Worm (Caenorhabditis elegans): ENCODE results near the gene H12D21.5.

The H12D21.5 gene

DNA sequence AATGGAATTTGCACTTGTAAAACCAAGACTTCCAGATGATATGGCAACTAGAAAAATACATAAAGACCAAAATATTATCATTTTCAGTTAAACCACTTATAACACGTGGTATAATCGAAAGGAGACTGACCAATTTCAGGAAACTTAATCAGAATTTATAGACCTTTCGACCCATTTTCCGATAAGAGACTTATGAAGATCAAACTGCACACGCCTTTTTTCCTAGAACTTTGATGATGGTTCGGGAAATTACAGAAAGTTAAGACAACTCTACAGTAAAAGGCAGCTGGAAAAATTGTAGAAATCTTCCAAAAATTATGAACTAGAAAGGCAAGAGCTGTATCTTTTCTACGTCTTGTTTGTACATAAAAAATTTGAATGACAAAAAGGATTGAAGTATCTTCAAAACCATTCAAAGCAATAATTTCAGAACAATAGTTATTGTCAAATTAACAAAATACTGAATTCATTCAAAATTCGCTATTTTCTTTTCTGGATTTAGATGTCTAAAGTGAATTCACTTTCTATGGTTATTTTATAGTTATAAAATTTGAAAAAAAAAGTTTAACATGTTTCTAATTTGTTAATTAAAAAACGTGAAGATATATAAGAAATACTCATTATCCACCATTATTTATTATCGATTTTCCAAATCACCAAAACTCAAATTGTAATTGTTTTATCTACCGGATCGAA lies at the start of gene H12D21.5, which contains the start of gene mpst-2:
H12D21.5 (plus strand) TSS at position 646 of the 696 bp plus-strand sequence.
mpst-2 (minus strand) TSS at position 101 of the 696 bp plus-strand sequence.
- TF ChIP-seq lin-13 (tag; optimal IDR thresholded peaks at IDR 0.05) (no peak), ces-1 (GFP tag; optimal IDR thresholded peaks at IDR 0.05) (no peak), nhr-2 (tag; optimal IDR thresholded peaks at IDR 0.05) (no peak), bed-3 (GFP tag; optimal IDR thresholded peaks at IDR 0.05) (no peak), cnd-1 (tag; optimal IDR thresholded peaks at IDR 0.05) (no peak), sptf-1 (tag; optimal IDR thresholded peaks at IDR 0.05) (no peak)

DNA sequence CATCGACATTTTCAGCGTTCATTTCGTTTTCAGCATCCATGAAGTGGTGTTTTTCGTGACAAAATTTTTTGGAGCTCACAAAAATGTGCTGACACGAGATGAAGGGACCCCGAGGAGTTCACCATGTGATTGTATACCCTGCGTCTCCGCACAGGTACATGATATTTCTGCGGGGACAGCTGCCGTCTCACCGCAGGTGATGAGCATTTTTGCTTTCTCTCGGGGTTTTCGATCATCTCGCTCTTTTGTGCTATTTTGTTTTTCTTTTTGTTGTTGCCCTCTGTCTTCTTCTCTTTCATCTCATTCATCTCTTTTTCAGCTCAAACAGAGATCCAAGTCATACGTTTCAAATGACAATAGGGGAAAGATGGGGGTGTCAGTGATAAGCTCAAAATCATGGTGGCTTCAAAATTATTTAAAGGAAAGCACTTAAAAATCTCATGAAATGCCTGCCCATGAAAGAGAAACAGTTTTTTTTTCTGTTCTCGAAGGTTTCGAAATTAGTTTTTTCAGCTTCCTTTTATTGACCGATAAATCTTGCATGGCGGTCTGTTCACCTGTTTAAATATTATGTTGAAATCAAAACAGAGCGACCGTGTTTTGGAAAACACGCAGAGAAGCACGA lies 46.4 kb upstream of the H12D21.5 start, which contains the start of gene ret-1:
ret-1 (minus strand) TSS at position 123 of the 625 bp plus-strand sequence.
- TF ChIP-seq unc-120 (tag; optimal IDR thresholded peaks at IDR 0.05; ENCODE audit: poor library complexity, severe bottlenecking) (peak; percentile 69), unc-62 (GFP tag; optimal IDR thresholded peaks at IDR 0.05) (peak; percentile 73), hlh-1 (tag; optimal IDR thresholded peaks at IDR 0.05) (peak; percentile 96), nhr-2 (tag; optimal IDR thresholded peaks at IDR 0.05) (no peak), pha-4 (tag; optimal IDR thresholded peaks at IDR 0.05) (no peak)

- TF ChIP-seq elt-1 (tag; optimal IDR thresholded peaks at IDR 0.05; ENCODE audit: borderline replicate concordance, insufficient read depth) (no peak), mep-1 (tag; optimal IDR thresholded peaks at IDR 0.05) (no peak), unc-120 (tag; optimal IDR thresholded peaks at IDR 0.05; ENCODE audit: poor library complexity, severe bottlenecking) (peak; percentile 4), ceh-83 (GFP tag; optimal IDR thresholded peaks at IDR 0.05) (no peak), bed-3 (GFP tag; optimal IDR thresholded peaks at IDR 0.05) (no peak), hlh-1 (tag; optimal IDR thresholded peaks at IDR 0.05) (peak; percentile 99), ces-1 (GFP tag; optimal IDR thresholded peaks at IDR 0.05) (no peak), mab-5 (tag; optimal IDR thresholded peaks at IDR 0.05) (peak; percentile 59), nhr-2 (tag; optimal IDR thresholded peaks at IDR 0.05) (peak; percentile 26), drap-1 (GFP tag; optimal IDR thresholded peaks at IDR 0.05) (no peak), pha-4 (tag; optimal IDR thresholded peaks at IDR 0.05) (no peak), unc-62 (GFP tag; optimal IDR thresholded peaks at IDR 0.05) (peak; percentile 98), nhr-12 (tag; optimal IDR thresholded peaks at IDR 0.05) (no peak), sem-2 (GFP tag; optimal IDR thresholded peaks at IDR 0.05) (no peak), zip-8 (tag; optimal IDR thresholded peaks at IDR 0.05) (no peak)
Observed at ce11 chrV:14848510-14849206, 45.1 kb upstream of the H12D21.5 start.

ce11 chrV:14849628-14850027 lies 44.2 kb upstream of the H12D21.5 start:
- TF ChIP-seq ham-2 (GFP tag; optimal IDR thresholded peaks at IDR 0.05) (peak; percentile 32), zip-8 (tag; optimal IDR thresholded peaks at IDR 0.05) (no peak), drap-1 (GFP tag; optimal IDR thresholded peaks at IDR 0.05) (peak; percentile 42)

DNA sequence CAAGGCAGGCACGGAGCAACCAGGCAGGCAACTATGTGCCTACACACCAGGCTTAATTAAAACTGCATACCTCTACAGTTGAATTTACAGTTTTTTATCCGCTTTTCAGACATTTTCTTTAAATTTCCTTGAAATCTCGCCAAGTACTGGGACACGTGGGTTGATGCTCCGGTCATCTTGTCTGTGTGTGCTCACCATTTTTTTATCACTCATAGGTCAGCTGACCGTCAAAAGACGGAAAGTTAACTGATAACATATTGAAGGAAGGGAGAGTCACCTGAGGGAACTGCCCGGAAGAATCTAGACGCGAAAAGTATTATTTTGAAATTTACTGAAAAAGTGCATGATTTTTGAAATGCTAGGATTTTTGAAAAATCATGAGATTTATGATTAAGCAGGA lies 43.3 kb upstream of the H12D21.5 start:
- TF ChIP-seq ham-2 (GFP tag; optimal IDR thresholded peaks at IDR 0.05): no peak
- TF ChIP-seq nhr-12 (tag; optimal IDR thresholded peaks at IDR 0.05): no peak
- no peak for TF ChIP-seq nhr-28 (tag; optimal IDR thresholded peaks at IDR 0.05)
- TF ChIP-seq elt-3 (tag; optimal IDR thresholded peaks at IDR 0.05): no peak
- TF ChIP-seq bed-3 (GFP tag; optimal IDR thresholded peaks at IDR 0.05): no peak
- TF ChIP-seq nhr-76 (tag; optimal IDR thresholded peaks at IDR 0.05): no peak
- no peak for TF ChIP-seq lsy-2 (tag; optimal IDR thresholded peaks at IDR 0.05)
- no peak for TF ChIP-seq elt-1 (tag; optimal IDR thresholded peaks at IDR 0.05; ENCODE audit: borderline replicate concordance, insufficient read depth)
- TF ChIP-seq M03D4.4 (tag; optimal IDR thresholded peaks at IDR 0.05): no peak
- no peak for TF ChIP-seq ceh-83 (GFP tag; optimal IDR thresholded peaks at IDR 0.05)
- no peak for TF ChIP-seq sem-2 (GFP tag; optimal IDR thresholded peaks at IDR 0.05)

ce11 chrV:14851206-14851605 lies 42.6 kb upstream of the H12D21.5 start:
- TF ChIP-seq nhr-2 (tag; optimal IDR thresholded peaks at IDR 0.05): no peak
- peak; percentile 20 for TF ChIP-seq mls-2 (tag; optimal IDR thresholded peaks at IDR 0.05)
- peak; percentile 4 for TF ChIP-seq drap-1 (GFP tag; optimal IDR thresholded peaks at IDR 0.05)
- TF ChIP-seq ces-1 (GFP tag; optimal IDR thresholded peaks at IDR 0.05): peak; percentile 80
